Fruit fly (Drosophila melanogaster): ENCODE results near the gene CG31908.

DNA sequence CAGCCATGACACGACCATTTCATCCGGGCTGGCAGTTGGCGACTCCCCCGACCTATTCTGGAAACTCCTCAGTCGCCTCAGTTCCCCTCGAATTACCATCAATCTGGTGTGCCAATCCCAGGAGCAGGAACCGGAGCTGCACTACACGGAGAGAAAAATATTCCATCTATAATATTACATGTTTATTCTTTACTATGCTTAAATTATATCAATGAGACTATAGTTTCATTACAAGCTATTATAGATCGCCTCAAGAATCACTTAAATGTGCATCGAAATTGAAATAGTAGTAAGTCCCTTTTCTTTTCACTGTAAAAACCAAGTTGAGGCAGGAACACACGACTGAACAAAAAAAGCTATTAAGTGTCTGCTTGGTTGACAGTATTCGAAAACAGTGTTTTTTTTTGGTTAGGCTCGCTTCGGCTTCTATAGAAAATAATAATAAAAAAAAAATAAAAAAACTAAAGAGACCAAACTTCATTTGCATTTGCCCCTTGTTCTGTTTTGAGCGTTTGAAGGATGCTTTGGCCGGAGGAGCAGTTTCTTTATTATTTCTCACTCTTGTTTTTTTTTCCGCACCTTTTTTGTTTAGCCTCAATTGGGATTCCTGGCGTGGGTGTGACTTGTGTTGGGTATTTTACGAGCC is 49.0 kb upstream of the CG31908 start:
- TF ChIP-seq fd96Ca (GFP tag; IDR thresholded peaks at IDR 0.05) (peak; percentile 86), Ets98B (GFP tag; IDR thresholded peaks at IDR 0.05) (peak; percentile 81), gl (tag; optimal IDR thresholded peaks at IDR 0.05) (peak; percentile 73)

Measured in whole organism, pupa.